Fruit fly (Drosophila melanogaster) whole organism, embryonic: ENCODE results near the gene CG12194.

Experiments
- Atf-2 ChIP-seq: fragments of 200-800 bp; sonication (Bioruptor generic); optimal IDR thresholded peaks from 2 replicates; lab custom pipeline; 2016; ENCODE audit warnings: missing biosample characterization, missing genetic modification characterization
- CG10321 ChIP-seq: fragments of 200-800 bp; sonication (Bioruptor generic); IDR thresholded peaks from 2 replicates; pipeline ENCODE4 v1.3.6; 2022; ENCODE audit warnings: missing biosample characterization, missing genetic modification characterization
- CG11456 ChIP-seq: fragments of 200-800 bp; sonication (Bioruptor generic); IDR thresholded peaks from 3 replicates; pipeline ENCODE4 v1.3.6; 2022; ENCODE audit warnings: missing biosample characterization, missing genetic modification characterization
- CG12236 ChIP-seq: fragments of 200-800 bp; sonication (Bioruptor generic); optimal IDR thresholded peaks from 2 replicates; lab custom pipeline; 2016; ENCODE audit warnings: missing biosample characterization, missing genetic modification characterization
- CG12744 ChIP-seq: fragments of 200-800 bp; sonication (Bioruptor generic); optimal IDR thresholded peaks from 2 replicates; lab custom pipeline; 2016; ENCODE audit warnings: missing biosample characterization, missing genetic modification characterization
- CG14667 ChIP-seq: fragments of 200-800 bp; sonication (Bioruptor generic); IDR thresholded peaks from 2 replicates; pipeline ENCODE4 v1.3.6; 2022; ENCODE audit warnings: missing biosample characterization, missing genetic modification characterization
- CG15073 ChIP-seq: fragments of 200-800 bp; sonication (Bioruptor generic); optimal IDR thresholded peaks from 2 replicates; lab custom pipeline; 2016; ENCODE audit warnings: missing biosample characterization, missing genetic modification characterization
- CG17568 ChIP-seq: fragments of 200-800 bp; sonication (Bioruptor generic); optimal IDR thresholded peaks from 2 replicates; lab custom pipeline; 2018; ENCODE audit warnings: missing biosample characterization, mild to moderate bottlenecking, missing genetic modification characterization, moderate library complexity
- CG17802 ChIP-seq: fragments of 200-800 bp; sonication (Bioruptor generic); optimal IDR thresholded peaks from 2 replicates; lab custom pipeline; 2018; ENCODE audit warnings: missing biosample characterization, mild to moderate bottlenecking, missing genetic modification characterization, moderate library complexity
- CG17912 ChIP-seq: fragments of 200-800 bp; sonication (Bioruptor generic); optimal IDR thresholded peaks from 2 replicates; lab custom pipeline; 2018; ENCODE audit warnings: missing biosample characterization, mild to moderate bottlenecking, missing genetic modification characterization
- CG18619 ChIP-seq: fragments of 200-800 bp; sonication (Bioruptor generic); optimal IDR thresholded peaks from 3 replicates; lab custom pipeline; 2017; ENCODE audit warnings: missing biosample characterization, mild to moderate bottlenecking, missing genetic modification characterization
- CG3726 ChIP-seq: fragments of 200-800 bp; sonication (Bioruptor generic); IDR thresholded peaks from 3 replicates; pipeline ENCODE4, ENCODE4 v1.3.6; 2022; ENCODE audit warnings: missing biosample characterization, missing genetic modification characterization
- CG43689 ChIP-seq: fragments of 200-800 bp; sonication (Bioruptor generic); IDR thresholded peaks from 2 replicates; pipeline ENCODE4 v1.3.6; 2022; ENCODE audit warnings: missing biosample characterization, missing genetic modification characterization
- CG7839 ChIP-seq: fragments of 200-800 bp; sonication (Bioruptor generic); optimal IDR thresholded peaks from 3 replicates; lab custom pipeline; 2018; ENCODE audit warnings: missing biosample characterization, mild to moderate bottlenecking, missing genetic modification characterization, moderate library complexity
- CG8290 ChIP-seq, 3 experiments: fragments of 200-800 bp; sonication (Bioruptor generic); optimal IDR thresholded peaks; 2 replicates each; lab custom pipeline; 2016 to 2019; ENCODE audit warnings: missing biosample characterization in 3 of 3, missing genetic modification characterization in 3 of 3, mild to moderate bottlenecking in 2 of 3, moderate library complexity in 1 of 3
- CG8924 ChIP-seq: fragments of 200-800 bp; optimal IDR thresholded peaks from 3 replicates; lab custom pipeline; 2019; ENCODE audit warnings: missing biosample characterization, mild to moderate bottlenecking, missing genetic modification characterization, moderate library complexity
- CG9437 ChIP-seq: fragments of 200-800 bp; sonication (Bioruptor generic); optimal IDR thresholded peaks from 2 replicates; lab custom pipeline; 2018; ENCODE audit warnings: missing biosample characterization, mild to moderate bottlenecking, missing genetic modification characterization
- Chrac-16 ChIP-seq: fragments of 200-800 bp; sonication (Bioruptor generic); optimal IDR thresholded peaks from 3 replicates; lab custom pipeline; 2016; ENCODE audit warnings: missing biosample characterization, missing genetic modification characterization
- D ChIP-seq, 2 experiments: fragments of 200-800 bp in 1 of 2; fragments of >200 bp in 1 of 2; sonication (Bioruptor generic) in 1 of 2; optimal IDR thresholded peaks; 2 replicates in 1 of 2; 3 replicates in 1 of 2; lab custom pipeline; 2017; ENCODE audit warnings: mild to moderate bottlenecking in 1 of 2, missing biosample characterization in 1 of 2, missing genetic modification characterization in 1 of 2, missing genetic modification reagents in 1 of 2
- Ets65A ChIP-seq: fragments of 200-800 bp; sonication (Bioruptor generic); peaks from one replicate; lab custom pipeline; 2016; ENCODE audit warnings: missing biosample characterization, missing genetic modification characterization
- HLH4C ChIP-seq: fragments of 200-800 bp; sonication (Bioruptor generic); IDR thresholded peaks from 3 replicates; pipeline ENCODE4 v1.3.6; 2022; ENCODE audit warnings: missing biosample characterization, missing genetic modification characterization; ENCODE audit not compliant: partially characterized antibody
- HLH54F ChIP-seq: fragments of 200-800 bp; sonication (Bioruptor generic); optimal IDR thresholded peaks from 3 replicates; lab custom pipeline; 2016; ENCODE audit warnings: missing biosample characterization, missing genetic modification characterization
- Lhr ChIP-seq: fragments of 200-800 bp; sonication (Bioruptor generic); optimal IDR thresholded peaks from 3 replicates; lab custom pipeline; 2017; ENCODE audit warnings: mild to moderate bottlenecking, missing biosample characterization, missing genetic modification reagents, missing genetic modification characterization
- MBD-R2 ChIP-seq: fragments of 200-800 bp; sonication (Bioruptor generic); IDR thresholded peaks from 2 replicates; pipeline ENCODE4 v1.3.6; 2022; ENCODE audit warnings: missing biosample characterization, missing genetic modification characterization
- NK7.1 ChIP-seq: fragments of 200-800 bp; sonication (Bioruptor generic); optimal IDR thresholded peaks from 3 replicates; lab custom pipeline; 2016; ENCODE audit warnings: missing biosample characterization, missing genetic modification characterization
- Ravus ChIP-seq: fragments of 200-800 bp; sonication (Bioruptor generic); IDR thresholded peaks from 2 replicates; pipeline ENCODE4 v1.3.6; 2022; ENCODE audit warnings: missing biosample characterization, missing genetic modification characterization
- Sry-δ ChIP-seq: fragments of 200-800 bp; sonication (Bioruptor generic); optimal IDR thresholded peaks from 2 replicates; lab custom pipeline; 2016; ENCODE audit warnings: missing biosample characterization, missing genetic modification characterization
- Usf ChIP-seq: fragments of 200-800 bp; sonication (Bioruptor generic); optimal IDR thresholded peaks from 2 replicates; lab custom pipeline; 2017; ENCODE audit warnings: missing genotype, missing biosample characterization, missing genetic modification characterization
- Xbp1 ChIP-seq: fragments of 200-800 bp; sonication (Bioruptor generic); optimal IDR thresholded peaks from 3 replicates; lab custom pipeline; 2016; ENCODE audit warnings: missing biosample characterization, mild to moderate bottlenecking, missing genetic modification characterization
- bigmax ChIP-seq: fragments of 200-800 bp; sonication (Bioruptor generic); optimal IDR thresholded peaks from 2 replicates; lab custom pipeline; 2018; ENCODE audit warnings: missing biosample characterization, mild to moderate bottlenecking, missing genetic modification characterization
- br ChIP-seq: fragments of >200 bp; optimal IDR thresholded peaks from 2 replicates; lab custom pipeline; 2017
- cad ChIP-seq: fragments of >200 bp; optimal IDR thresholded peaks from 2 replicates; lab custom pipeline; 2017; ENCODE audit warnings: missing biosample characterization, missing genetic modification characterization
- croc ChIP-seq: fragments of 200-800 bp; sonication (Bioruptor generic); conservative IDR thresholded peaks from 3 replicates; pipeline ENCODE4 v1.3.6; 2022; ENCODE audit warnings: missing biosample characterization, missing genetic modification characterization
- fru ChIP-seq: fragments of >200 bp; optimal IDR thresholded peaks from 2 replicates; lab custom pipeline; 2017
- gcm ChIP-seq: fragments of 200-800 bp; sonication (Bioruptor generic); optimal IDR thresholded peaks from 2 replicates; lab custom pipeline; 2019; ENCODE audit warnings: missing biosample characterization, mild to moderate bottlenecking, missing genetic modification characterization, moderate library complexity
- h ChIP-seq: fragments of >200 bp; optimal IDR thresholded peaks from 2 replicates; lab custom pipeline; 2017
- jing ChIP-seq: fragments of 200-800 bp; sonication (Bioruptor generic); optimal IDR thresholded peaks from 2 replicates; lab custom pipeline; 2018; ENCODE audit warnings: missing biosample characterization, mild to moderate bottlenecking, missing genetic modification characterization
- lmd ChIP-seq: fragments of 200-800 bp; sonication (Bioruptor generic); IDR thresholded peaks from 2 replicates; pipeline ENCODE4 v1.3.6; 2022; ENCODE audit warnings: missing biosample characterization, missing genetic modification characterization
- lola ChIP-seq, 3 experiments: fragments of >200 bp in 2 of 3; fragments of 200-800 bp in 1 of 3; sonication (Bioruptor generic) in 1 of 3; optimal IDR thresholded peaks; 2 replicates each; lab custom pipeline; 2017 to 2019; ENCODE audit warnings: missing biosample characterization in 3 of 3, missing genetic modification characterization in 3 of 3, mild to moderate bottlenecking in 1 of 3, moderate library complexity in 1 of 3
- maf-S ChIP-seq: fragments of 200-800 bp; sonication (Bioruptor generic); optimal IDR thresholded peaks from 2 replicates; lab custom pipeline; 2016; ENCODE audit warnings: missing biosample characterization, missing genetic modification characterization
- mld ChIP-seq: fragments of 200-800 bp; sonication (Bioruptor generic); IDR thresholded peaks from 3 replicates; pipeline ENCODE4 v1.3.6; 2022; ENCODE audit warnings: missing biosample characterization, missing genetic modification characterization; ENCODE audit not compliant: partially characterized antibody
- oc ChIP-seq: fragments of 200-800 bp; sonication (Bioruptor generic); optimal IDR thresholded peaks from 2 replicates; lab custom pipeline; 2018; ENCODE audit warnings: missing biosample characterization, mild to moderate bottlenecking, missing genetic modification characterization, moderate library complexity
- prd ChIP-seq, 3 experiments: fragments of >200 bp in 2 of 3; fragments of 200-800 bp in 1 of 3; sonication (Bioruptor generic) in 1 of 3; optimal IDR thresholded peaks in 2 of 3; IDR thresholded peaks in 1 of 3; 2 replicates in 2 of 3; 3 replicates in 1 of 3; pipeline versions ENCODE4 v1.3.6 to Lab custom; 2017 to 2022; ENCODE audit warnings: missing biosample characterization in 1 of 3, missing genetic modification characterization in 1 of 3
- pum ChIP-seq: fragments of 200-800 bp; sonication (Bioruptor generic); optimal IDR thresholded peaks from 2 replicates; lab custom pipeline; 2016; ENCODE audit warnings: missing biosample characterization, missing genetic modification characterization
- schlank ChIP-seq: fragments of 200-800 bp; sonication (Bioruptor generic); optimal IDR thresholded peaks from 2 replicates; lab custom pipeline; 2018; ENCODE audit warnings: missing biosample characterization, mild to moderate bottlenecking, missing genetic modification characterization
- shn ChIP-seq: fragments of 200-800 bp; sonication (Bioruptor generic); optimal IDR thresholded peaks from 3 replicates; lab custom pipeline; 2016; ENCODE audit warnings: missing biosample characterization, missing genetic modification characterization
- sim ChIP-seq: fragments of 200-800 bp; sonication (Bioruptor generic); IDR thresholded peaks from 2 replicates; pipeline ENCODE4 v1.3.6; 2022; ENCODE audit warnings: missing biosample characterization, missing genetic modification characterization
- sisA ChIP-seq: fragments of 200-800 bp; sonication (Bioruptor generic); IDR thresholded peaks from 2 replicates; pipeline ENCODE4 v1.3.6; 2022; ENCODE audit warnings: missing biosample characterization, missing genetic modification characterization
- slp2 ChIP-seq: fragments of 200-800 bp; sonication (Bioruptor generic); optimal IDR thresholded peaks from 2 replicates; lab custom pipeline; 2016; ENCODE audit warnings: missing biosample characterization, missing genetic modification characterization
- sob ChIP-seq: fragments of 200-800 bp; sonication (Bioruptor generic); IDR thresholded peaks from 2 replicates; pipeline ENCODE4 v1.3.6; 2022; ENCODE audit warnings: missing biosample characterization, missing genetic modification characterization
- trem ChIP-seq: fragments of 200-800 bp; optimal IDR thresholded peaks from 3 replicates; lab custom pipeline; 2019; ENCODE audit warnings: missing biosample characterization, mild to moderate bottlenecking, missing genetic modification characterization, moderate library complexity
- zen2 ChIP-seq: fragments of 200-800 bp; sonication (Bioruptor generic); IDR thresholded peaks from 3 replicates; pipeline ENCODE4 v1.3.6; 2022; ENCODE audit warnings: missing biosample characterization, missing genetic modification characterization; ENCODE audit not compliant: partially characterized antibody

Gene CG12194

dm6 chr2L:4883023-4883392, 44.9 kb downstream of the CG12194 start, which contains the start of the genes Cf2 and CG3008 (continued):
- TF ChIP-seq trem (tag; lab: Kevin White, UChicago) (peak; percentile 78), oc (no peak), CG17568 (no peak), CG9437 (GFP tag; lab: Kevin White, UChicago) (no peak), Lhr (GFP tag; lab: Kevin White, UChicago) (peak; percentile 14), gcm (GFP tag; lab: Kevin White, UChicago) (no peak), h (lab: Kevin White, UChicago) (no peak), Ets65A (GFP tag; lab: Kevin White, UChicago) (peak; percentile 66), CG3726 (GFP tag; lab: Robert Waterston, UW) (no peak), Atf-2 (no peak), CG43689 (GFP tag; lab: Robert Waterston, UW) (no peak), lola (GFP tag; optimal IDR thresholded peaks at IDR 0.05; lab: Kevin White, UChicago) (no peak), zen2 (GFP tag; lab: Robert Waterston, UW) (peak; percentile 62; the same call in 1 of the 3 replicates), jing (GFP tag; lab: Kevin White, UChicago) (no peak), NK7.1 (GFP tag; lab: Kevin White, UChicago) (no peak), CG17912 (GFP tag; lab: Kevin White, UChicago) (no peak), CG18619 (GFP tag; lab: Kevin White, UChicago) (no peak), lmd (GFP tag; lab: Robert Waterston, UW) (no peak), Ravus (no peak), Chrac-16 (GFP tag; lab: Kevin White, UChicago) (no peak), CG12236 (no peak), Xbp1 (GFP tag; lab: Kevin White, UChicago) (no peak), cad (no peak), shn (GFP tag; lab: Kevin White, UChicago) (no peak), CG14667 (GFP tag; lab: Robert Waterston, UW) (no peak), mld (GFP tag; lab: Robert Waterston, UW) (peak; percentile 52; the same call in 1 of the 3 replicates), Usf (GFP tag; lab: Kevin White, UChicago) (no peak), CG12744 (GFP tag; lab: Kevin White, UChicago) (no peak), CG11456 (GFP tag; lab: Robert Waterston, UW) (no peak), MBD-R2 (GFP tag; lab: Robert Waterston, UW) (peak; percentile 64), sob (GFP tag; lab: Robert Waterston, UW) (no peak), bigmax (no peak), D (optimal IDR thresholded peaks at IDR 0.05; lab: Kevin White, UChicago) (no peak), D (GFP tag; optimal IDR thresholded peaks at IDR 0.05; lab: Kevin White, UChicago) (no peak), HLH4C (GFP tag; lab: Robert Waterston, UW) (peak; percentile 88), croc (GFP tag; lab: Robert Waterston, UW) (no peak), br (lab: Kevin White, UChicago) (no peak), slp2 (GFP tag; lab: Kevin White, UChicago) (no peak), CG8290 (GFP tag; optimal IDR thresholded peaks at IDR 0.05; lab: Kevin White, UChicago) (peak; percentile 14), CG8290 (tag; optimal IDR thresholded peaks at IDR 0.05; lab: Kevin White, UChicago) (no peak), CG8924 (peak; percentile 64), CG7839 (no peak), pum (GFP tag; lab: Kevin White, UChicago) (no peak), prd (optimal IDR thresholded peaks at IDR 0.05; lab: Kevin White, UChicago) (no peak), prd (GFP tag; IDR thresholded peaks at IDR 0.05; lab: Robert Waterston, UW) (no peak), maf-S (GFP tag; lab: Kevin White, UChicago) (no peak), CG17802 (tag; lab: Kevin White, UChicago) (no peak), sisA (GFP tag; lab: Robert Waterston, UW) (no peak), sim (no peak), HLH54F (no peak), schlank (tag; lab: Kevin White, UChicago) (no peak), Sry-δ (GFP tag; lab: Kevin White, UChicago) (peak; percentile 93), CG15073 (no peak), fru (lab: Kevin White, UChicago) (no peak), CG10321 (no peak)
